Fruit fly (Drosophila melanogaster): ENCODE data around the gene Nf-YB.

DNA sequence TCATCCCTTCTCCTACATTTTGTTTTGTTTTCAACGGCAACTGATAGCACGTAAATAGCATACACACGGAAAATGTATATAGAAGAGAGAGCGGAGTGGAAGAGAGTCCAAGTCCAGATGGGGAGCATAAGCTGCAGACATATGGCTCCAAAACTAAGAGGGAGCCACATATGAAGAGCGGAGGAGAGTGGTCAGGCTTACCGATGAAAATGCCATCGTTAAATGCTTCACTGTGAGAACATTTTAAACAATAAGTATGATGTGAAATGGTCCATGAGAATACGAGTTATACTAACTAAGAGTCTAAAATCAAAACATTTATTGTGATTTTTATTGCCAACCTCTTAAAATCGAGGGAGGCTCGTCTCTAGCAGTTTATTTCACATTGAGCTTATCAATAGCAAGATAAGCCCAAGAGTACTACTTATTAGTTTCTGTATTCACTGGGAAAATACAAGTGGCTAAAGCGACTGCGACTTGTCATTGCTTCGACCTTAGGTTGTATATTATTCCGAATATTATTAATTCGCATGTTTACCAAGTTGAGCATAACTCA, 28.8 kb downstream of the Nf-YB start:
- TF ChIP-seq h (optimal IDR thresholded peaks at IDR 0.05) (no peak), Myc (optimal IDR thresholded peaks at IDR 0.05) (no peak), psq (optimal IDR thresholded peaks at IDR 0.05) (no peak)

Data from Kc167 (cell line).